Worm (Caenorhabditis elegans) whole organism, L1 larva: ENCODE measurements around the gene F14D7.9.

Experiments
- efl-1 ChIP-seq, 4 experiments: fragments of 150-350 bp; optimal IDR thresholded peaks in 3 of 4; peaks in 1 of 4; 1 replicate in 1 of 4; 2 replicates in 3 of 4; lab custom pipeline; 2014; ENCODE audit warnings: missing biosample characterization in 2 of 4, missing genetic modification characterization in 2 of 4, missing genetic modification reagents in 2 of 4
- hlh-17 ChIP-seq: fragments of 200-800 bp; sonication (Bioruptor generic); optimal IDR thresholded peaks from 2 replicates; lab custom pipeline; 2018; ENCODE audit warnings: missing genetic modification characterization, mild to moderate bottlenecking, missing compliant biosample characterization, moderate library complexity, borderline replicate concordance
- lin-35 ChIP-seq, 2 experiments: fragments of 150-350 bp; optimal IDR thresholded peaks; 2 replicates each; lab custom pipeline; 2014; ENCODE audit warnings: missing biosample characterization in 2 of 2, missing genetic modification characterization in 2 of 2, missing genetic modification reagents in 2 of 2

F14D7.9 gene

ce11 chrV:14336655-14337054, 42.2 kb downstream of the F14D7.9 start, which contains the start of gene srm-6 (continued):
- TF ChIP-seq lin-35 (GFP tag; optimal IDR thresholded peaks at IDR 0.05; lab: Kevin White, UChicago): no peak
- TF ChIP-seq, all 84 proteins: peak for 6

ce11 chrV:14341672-14342071, 47.2 kb downstream of the F14D7.9 start, which contains the start of gene F47B8.10:
F47B8.10 (plus strand) TSS chrV:14341972.
- TF ChIP-seq lin-35 (GFP tag; optimal IDR thresholded peaks at IDR 0.05; lab: Kevin White, UChicago) (peak in 1 of 2 experiments; percentile 34), hlh-17 (no peak), efl-1 (optimal IDR thresholded peaks at IDR 0.05; lab: Kevin White, UChicago) (no peak), efl-1 (GFP tag; optimal IDR thresholded peaks at IDR 0.05 in 1 of 2; lab: Kevin White, UChicago) (peak in 1 of 2 experiments; percentile 14)
- TF ChIP-seq, all 84 proteins: peak for 2
